Fruit fly (Drosophila melanogaster) ovary, adult (tissue): Measurements from ENCODE around the gene ksh.

Experiments
- CG17801 ChIP-seq: fragments of 200-800 bp; optimal IDR thresholded peaks from 2 replicates; lab custom pipeline; 2019; ENCODE audit warnings: missing biosample characterization, mild to moderate bottlenecking, missing genetic modification characterization, moderate library complexity; ENCODE audit not compliant: partially characterized antibody

Gene ksh

dm6 chrX:19494830-19495610 lies at the start of gene ksh, which contains the start of the genes CG14200 and Pfrx:
Gene ksh (minus strand): TSS chrX:19494992.
Gene CG14200 (plus strand): TSS chrX:19495505.
Gene Pfrx (plus strand): TSS chrX:19495505.
- TF ChIP-seq CG17801 (GFP tag; lab: Kevin White, UChicago): no peak

- no peak for TF ChIP-seq CG17801 (GFP tag; lab: Kevin White, UChicago)
Measured at dm6 chrX:19535394-19535793, 40.6 kb upstream of the ksh start.

- TF ChIP-seq CG17801 (GFP tag; lab: Kevin White, UChicago): no peak
Measured at dm6 chrX:19531642-19532041, 36.9 kb upstream of the ksh start, which contains the start of gene CG12231. Gene CG12231 (minus strand): TSS chrX:19531742.

dm6 chrX:19522597-19522996 lies 27.8 kb upstream of the ksh start:
- no peak for TF ChIP-seq CG17801 (GFP tag; lab: Kevin White, UChicago)

- no peak for TF ChIP-seq CG17801 (GFP tag; lab: Kevin White, UChicago)
Measured at dm6 chrX:19521753-19522383, 27.1 kb upstream of the ksh start, which contains the start of the genes Idh3a and CoRest. Gene Idh3a (minus strand): TSS chrX:19521810. Gene CoRest (plus strand): TSS chrX:19521929.

dm6 chrX:19520888-19521287 lies 26.1 kb upstream of the ksh start:
- TF ChIP-seq CG17801 (GFP tag; lab: Kevin White, UChicago): no peak

- TF ChIP-seq CG17801 (GFP tag; lab: Kevin White, UChicago): no peak
Measured at dm6 chrX:19520376-19520775, 25.6 kb upstream of the ksh start.

- TF ChIP-seq CG17801 (GFP tag; lab: Kevin White, UChicago): no peak
Measured at dm6 chrX:19510204-19510603, 15.4 kb upstream of the ksh start.

dm6 chrX:19505334-19506185 lies 10.8 kb upstream of the ksh start:
- peak; percentile 71 for TF ChIP-seq CG17801 (GFP tag; lab: Kevin White, UChicago)

dm6 chrX:19504170-19504765 lies 9.5 kb upstream of the ksh start:
- no peak for TF ChIP-seq CG17801 (GFP tag; lab: Kevin White, UChicago)

dm6 chrX:19501274-19501673 lies 6.5 kb upstream of the ksh start:
- no peak for TF ChIP-seq CG17801 (GFP tag; lab: Kevin White, UChicago)

dm6 chrX:19498755-19499321 lies 4.0 kb upstream of the ksh start:
- TF ChIP-seq CG17801 (GFP tag; lab: Kevin White, UChicago): no peak

- TF ChIP-seq CG17801 (GFP tag; lab: Kevin White, UChicago): peak; percentile 60
Measured at dm6 chrX:19497782-19498440, 3.1 kb upstream of the ksh start.
